Fruit fly (Drosophila melanogaster): ENCODE results near the gene mthl7.
A peak's percentile ranks its signal among the peaks of the same experiment; 100 is the strongest.

The mthl7 gene

DNA sequence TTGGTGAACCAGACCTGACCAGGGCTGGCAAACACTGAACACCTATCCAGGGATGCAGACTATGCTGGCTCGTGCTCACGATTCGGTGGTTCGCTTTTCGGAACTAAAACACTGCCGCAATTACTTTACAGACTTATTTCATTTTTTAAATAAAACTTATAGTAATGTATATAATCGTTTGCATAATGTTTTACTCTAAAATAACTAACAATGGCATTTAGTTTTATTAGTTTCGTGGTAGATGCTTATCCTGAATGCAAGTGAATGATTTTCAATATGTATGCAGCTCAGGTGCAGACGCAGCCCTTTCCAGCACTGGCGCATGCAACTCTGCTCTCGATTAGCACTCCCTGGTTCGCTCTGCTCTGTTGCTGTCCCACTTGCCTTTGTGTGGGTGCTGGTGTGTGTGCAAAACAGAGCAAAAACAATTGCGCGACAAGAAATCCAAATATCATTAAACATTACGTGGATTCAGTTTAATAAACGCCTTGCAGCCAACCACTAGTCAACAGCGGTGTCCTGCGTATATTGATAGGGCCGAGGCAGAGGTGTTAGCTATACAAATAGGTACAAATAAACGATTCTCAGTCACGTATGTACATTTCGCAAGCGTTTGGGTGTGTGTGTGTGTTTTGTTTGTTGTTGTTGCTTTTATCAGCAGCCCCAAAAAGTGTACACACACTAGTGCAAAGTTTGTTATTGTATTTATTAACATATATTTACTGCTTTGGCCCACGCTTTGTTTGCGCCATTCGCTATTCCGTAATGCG is 6.5 kb upstream of the mthl7 start, which contains the start of the genes ERR and Atg18a:
Gene ERR (minus strand): TSS at position 45 of the 770 bp plus-strand sequence.
Gene Atg18a (plus strand): TSS at position 231 of the 770 bp plus-strand sequence.
- TF ChIP-seq CG17801 (GFP tag; optimal IDR thresholded peaks at IDR 0.05; ENCODE audit: partially characterized antibody): peak; percentile 78

DNA sequence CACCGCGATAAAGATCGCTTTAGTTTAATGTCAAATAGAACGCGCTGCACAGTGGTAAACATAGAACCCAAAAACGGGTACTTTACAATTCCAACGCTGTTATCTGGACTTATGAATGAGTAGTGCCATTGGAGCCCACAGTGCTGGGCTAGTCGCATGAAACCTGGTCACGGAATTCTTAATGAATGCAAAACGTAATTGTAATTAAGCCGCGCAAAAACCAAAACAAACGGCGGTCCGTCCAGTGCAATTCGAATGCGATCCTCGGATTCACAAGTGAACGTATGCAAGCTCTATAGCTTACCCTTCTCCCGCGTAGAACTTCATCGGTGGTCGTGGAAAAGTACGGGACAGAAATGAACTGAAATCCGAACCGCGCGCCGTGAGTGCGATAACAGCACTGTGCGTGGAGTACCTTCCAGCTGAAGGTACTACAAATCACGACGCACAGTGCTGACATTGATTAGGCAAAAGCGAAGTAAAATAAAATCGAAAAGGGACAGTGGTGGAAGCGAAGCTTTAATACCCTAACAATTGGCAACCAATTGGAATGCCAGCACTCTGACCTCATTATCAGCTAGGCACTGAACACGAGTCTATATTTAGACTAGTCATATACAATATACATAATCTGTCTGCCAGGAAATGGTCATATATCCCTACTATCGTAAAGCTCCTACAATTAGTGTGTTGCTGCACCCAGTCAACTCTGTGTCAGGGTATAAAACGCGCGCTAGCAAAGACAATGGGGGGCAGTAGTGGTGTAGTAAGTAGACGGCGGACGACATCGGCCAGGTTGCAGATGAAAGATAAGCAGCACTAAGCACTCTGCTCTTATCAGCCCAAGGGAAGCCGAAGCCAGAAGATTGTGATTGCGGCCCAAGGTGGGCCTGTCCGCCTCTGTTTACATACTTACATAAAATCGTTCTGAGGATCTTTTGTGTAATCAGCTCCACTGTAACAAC is 5.2 kb upstream of the mthl7 start:
- no peak for TF ChIP-seq CG17801 (GFP tag; optimal IDR thresholded peaks at IDR 0.05; ENCODE audit: partially characterized antibody)

DNA sequence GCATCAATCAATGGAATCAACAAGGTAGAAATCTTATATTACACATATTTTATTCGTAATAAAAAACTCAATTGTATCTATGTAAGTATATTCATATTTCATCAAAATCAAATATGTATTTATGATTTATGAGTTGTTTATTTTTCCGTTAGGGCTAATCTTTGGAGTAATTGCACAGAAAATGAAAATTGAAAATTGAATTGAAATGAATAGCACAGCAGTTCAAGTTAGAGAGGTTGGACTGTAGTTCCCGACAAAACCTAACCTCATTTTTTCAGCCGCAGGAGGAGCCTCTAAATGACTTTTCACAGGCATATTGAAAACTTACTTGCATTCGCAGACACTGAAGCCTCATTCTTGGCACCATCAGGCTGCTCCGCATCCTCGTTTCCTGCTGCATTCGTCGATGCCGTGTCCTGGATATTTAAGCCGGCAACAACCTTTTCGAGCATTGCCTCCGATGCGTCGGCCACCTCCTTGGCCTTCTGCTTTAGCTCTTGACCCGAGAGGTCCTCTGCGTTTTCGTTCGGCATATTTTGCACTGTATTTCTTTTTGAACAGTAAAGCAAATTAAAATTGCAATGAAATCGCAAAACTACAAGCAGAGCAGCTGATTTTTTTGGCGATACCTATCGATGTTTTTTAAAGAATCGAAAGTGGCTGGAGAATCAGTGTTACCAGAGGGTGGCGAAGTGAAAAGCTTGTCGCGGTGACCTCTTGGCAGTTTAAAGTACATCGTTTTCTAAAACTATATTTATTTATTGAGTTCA is 2.3 kb downstream of the mthl7 start, which contains the start of gene Nmt:
Gene Nmt (minus strand): TSS at position 635 of the 770 bp plus-strand sequence.
- TF ChIP-seq CG17801 (GFP tag; optimal IDR thresholded peaks at IDR 0.05; ENCODE audit: partially characterized antibody): no peak

DNA sequence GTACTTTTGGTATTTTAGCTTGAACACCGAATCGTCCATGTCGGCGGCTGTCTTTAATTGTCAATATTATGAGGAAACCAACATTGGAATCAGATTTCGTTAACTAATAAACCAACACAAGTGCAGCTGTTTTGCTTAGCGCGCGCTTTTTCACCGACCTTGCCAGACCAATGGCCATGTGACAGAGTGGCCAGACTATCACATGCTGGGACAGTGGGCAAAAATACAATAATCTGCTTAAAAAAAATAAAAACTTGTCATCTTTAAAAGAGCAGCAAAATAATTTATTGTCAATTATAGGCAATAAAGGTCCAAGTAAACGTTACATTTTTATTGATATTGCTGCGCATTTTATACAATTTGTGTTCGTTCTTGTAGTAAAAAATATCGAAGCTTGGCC is 4.5 kb downstream of the mthl7 start, which contains the start of gene RecQ4:
Gene RecQ4 (minus strand): TSS at position 161 of the 400 bp plus-strand sequence.
- TF ChIP-seq CG17801 (GFP tag; optimal IDR thresholded peaks at IDR 0.05; ENCODE audit: partially characterized antibody): no peak

DNA sequence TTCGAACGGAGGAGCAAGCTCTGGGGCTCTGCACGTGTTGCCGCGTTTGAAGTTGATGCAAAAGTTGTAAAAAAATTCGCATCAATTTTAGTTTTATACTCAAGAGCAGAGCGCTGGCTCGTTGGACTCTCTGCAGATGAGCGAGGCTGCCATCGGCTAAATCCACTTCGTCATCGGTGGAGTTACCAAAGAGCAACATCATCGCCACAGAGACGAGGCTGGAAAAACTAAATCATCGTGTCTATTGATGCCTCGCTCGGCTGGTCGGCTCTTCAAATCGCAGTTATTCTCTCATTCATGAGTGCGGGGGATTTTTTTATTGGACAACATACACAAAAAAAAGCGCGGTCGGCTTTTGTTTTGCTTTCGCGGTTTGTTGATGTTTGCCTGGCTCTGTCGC is 14.9 kb downstream of the mthl7 start, which contains the start of gene CG13675:
Gene CG13675 (minus strand): TSS at position 83 of the 400 bp plus-strand sequence.
- TF ChIP-seq CG17801 (GFP tag; optimal IDR thresholded peaks at IDR 0.05; ENCODE audit: partially characterized antibody): no peak

dm6 chr3L:8159724-8160422 is 20.4 kb downstream of the mthl7 start, which contains the start of gene CG43886:
Gene CG43886 (minus strand): TSS chr3L:8159774.
- TF ChIP-seq CG17801 (GFP tag; optimal IDR thresholded peaks at IDR 0.05; ENCODE audit: partially characterized antibody): no peak

- peak; percentile 14 for TF ChIP-seq CG17801 (GFP tag; optimal IDR thresholded peaks at IDR 0.05; ENCODE audit: partially characterized antibody)
Measured at dm6 chr3L:8158715-8159380, 21.5 kb downstream of the mthl7 start, which contains the start of gene CG42445. Gene CG42445 (minus strand): TSS chr3L:8158900.

- no peak for TF ChIP-seq CG17801 (GFP tag; optimal IDR thresholded peaks at IDR 0.05; ENCODE audit: partially characterized antibody)
Measured at dm6 chr3L:8157079-8157478, 23.2 kb downstream of the mthl7 start.

DNA sequence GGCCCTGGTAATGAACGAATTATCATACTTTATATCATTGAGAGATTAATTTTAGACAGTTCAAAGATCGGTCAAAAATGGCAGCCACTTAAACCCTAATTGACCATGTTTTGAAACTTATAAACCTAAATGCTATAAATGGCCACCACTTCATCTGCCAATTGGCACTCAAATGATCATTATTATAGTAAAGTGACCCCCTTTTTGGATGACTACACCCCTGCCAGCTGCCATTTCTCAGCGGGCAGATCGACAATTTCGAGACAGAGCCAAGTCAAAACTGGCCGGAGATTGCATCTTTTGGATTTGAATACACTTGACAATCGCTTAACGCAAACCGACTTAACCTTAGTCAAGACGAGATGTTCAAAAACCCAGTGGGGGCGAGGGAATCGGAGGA is 24.1 kb downstream of the mthl7 start:
- TF ChIP-seq CG17801 (GFP tag; optimal IDR thresholded peaks at IDR 0.05; ENCODE audit: partially characterized antibody): no peak

DNA sequence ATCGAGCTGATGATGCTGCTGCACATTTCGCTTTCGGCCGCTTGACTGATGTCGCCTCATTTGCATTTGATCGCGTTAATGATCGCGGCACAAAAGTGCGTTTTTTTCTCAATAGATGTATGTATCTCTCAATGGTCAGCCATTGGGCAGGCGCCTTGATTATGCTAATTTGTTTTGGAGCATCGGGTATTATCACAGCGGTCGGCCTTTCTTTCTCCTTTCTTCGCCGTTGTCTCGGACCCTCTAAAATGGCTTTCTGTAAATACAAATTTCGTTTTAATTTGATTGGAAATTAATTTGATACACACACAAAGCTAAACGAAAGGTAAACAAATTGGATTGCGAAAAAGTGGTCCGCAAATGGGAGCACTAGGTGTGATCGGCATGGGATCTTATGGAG is 25.0 kb downstream of the mthl7 start:
- TF ChIP-seq CG17801 (GFP tag; optimal IDR thresholded peaks at IDR 0.05; ENCODE audit: partially characterized antibody): no peak

DNA sequence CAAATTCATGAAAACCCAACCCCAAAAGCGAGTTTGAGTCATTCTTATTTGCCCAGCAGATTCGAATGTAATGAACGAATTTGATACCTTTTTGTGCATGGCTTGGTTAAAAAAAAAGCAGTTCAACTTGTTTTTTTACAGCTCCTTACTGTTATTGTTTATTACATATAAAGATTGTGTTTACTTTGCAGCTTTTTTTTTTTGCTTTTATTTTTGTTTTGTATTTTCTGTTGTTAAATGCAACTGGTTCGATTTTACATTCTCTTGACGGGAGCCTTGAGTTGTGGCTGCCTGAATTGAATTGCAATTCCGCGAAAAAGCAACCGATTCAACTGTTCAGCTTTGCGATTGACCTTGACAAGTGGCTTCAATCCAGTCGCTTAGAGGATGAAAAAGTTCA is 25.8 kb downstream of the mthl7 start:
- no peak for TF ChIP-seq CG17801 (GFP tag; optimal IDR thresholded peaks at IDR 0.05; ENCODE audit: partially characterized antibody)

DNA sequence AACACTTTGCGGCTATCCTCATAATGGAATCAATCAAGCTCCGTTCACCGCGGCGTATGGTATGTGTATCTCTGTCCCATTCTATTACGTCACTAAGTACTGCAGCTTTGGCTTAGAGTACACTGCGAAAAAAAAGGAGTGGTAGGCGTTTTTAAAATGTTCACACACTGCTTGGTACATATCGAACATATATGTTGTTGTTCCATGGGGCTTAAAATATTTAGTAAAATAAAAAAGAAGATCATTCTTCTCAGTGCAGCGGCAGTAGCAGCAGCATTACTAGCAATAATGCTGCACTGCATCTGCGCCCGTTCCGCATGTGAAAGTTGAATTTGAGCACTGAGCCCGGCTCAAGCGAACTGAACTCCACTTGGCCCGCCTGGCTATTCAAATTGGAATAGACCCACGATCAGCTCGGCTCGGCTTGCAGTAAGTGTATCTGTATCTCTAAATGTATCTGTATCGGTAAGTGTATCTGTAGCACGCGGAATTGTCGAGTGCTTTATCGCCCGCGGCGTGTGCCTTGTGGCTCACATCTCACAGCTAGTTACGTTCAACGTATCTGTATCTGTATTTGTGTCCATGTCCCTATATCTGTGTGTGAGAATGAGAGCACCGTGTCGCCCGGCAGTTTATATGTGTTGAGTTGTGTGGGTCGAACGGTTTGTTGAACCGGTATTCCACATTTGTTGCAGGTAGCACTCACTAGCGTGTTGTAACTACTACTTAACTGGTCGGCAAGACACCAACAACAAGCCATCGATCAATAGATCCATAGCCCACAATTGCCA is 26.9 kb downstream of the mthl7 start:
- no peak for TF ChIP-seq CG17801 (GFP tag; optimal IDR thresholded peaks at IDR 0.05; ENCODE audit: partially characterized antibody)
